Worm (Caenorhabditis elegans): ENCODE measurements around the gene F43G6.4.
A peak's percentile ranks its signal among the peaks of the same experiment; 100 is the strongest.

Gene F43G6.4

DNA sequence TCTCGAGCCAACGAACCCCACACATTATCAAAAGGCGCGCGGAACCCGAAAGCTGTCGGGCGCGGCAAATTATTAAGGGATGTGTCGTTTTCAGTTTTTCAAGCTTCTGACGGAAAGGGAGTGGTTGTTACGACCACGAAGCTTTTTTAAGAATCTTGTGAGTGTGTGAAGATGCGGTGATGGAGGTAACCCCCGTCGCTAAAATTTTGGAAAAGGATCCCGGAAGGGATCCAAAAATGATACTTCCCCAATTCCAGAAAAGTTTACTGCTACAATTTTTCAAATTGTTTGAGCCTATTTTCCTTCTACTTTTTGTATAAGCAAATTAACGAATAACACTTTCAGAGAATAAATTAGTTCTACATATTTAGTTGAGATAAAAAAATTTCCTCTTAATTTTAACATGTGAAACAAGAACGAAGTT lies 33.9 kb upstream of the F43G6.4 start (continued):
- peak; percentile 89 for TF ChIP-seq lim-7 (GFP tag; IDR thresholded peaks at IDR 0.05)
- TF ChIP-seq spr-1 (tag; optimal IDR thresholded peaks at IDR 0.05) = peak; percentile 37
- peak; percentile 87 for TF ChIP-seq pha-4 (GFP tag; IDR thresholded peaks at IDR 0.05)
- peak; percentile 75 for TF ChIP-seq pha-4 (tag; optimal IDR thresholded peaks at IDR 0.05)
- no peak for TF ChIP-seq R02D3.7 (tag; optimal IDR thresholded peaks at IDR 0.05)
- TF ChIP-seq T20F7.1 (GFP tag; optimal IDR thresholded peaks at IDR 0.05) = peak; percentile 57
- peak; percentile 92 for TF ChIP-seq Y75B8A.6 (GFP tag; IDR thresholded peaks at IDR 0.05)
- TF ChIP-seq vab-7 (GFP tag; IDR thresholded peaks at IDR 0.05) = peak; percentile 60; the same call in 1 of the 2 replicates
- 0 out of 2 replicates have a peak, but pooled peaks have one; percentile 40 for TF ChIP-seq D1046.2 (GFP tag; IDR thresholded peaks at IDR 0.05)
- TF ChIP-seq mdt-29 (GFP tag; IDR thresholded peaks at IDR 0.05) = peak; percentile 56; the same call in 1 of the 2 replicates
- TF ChIP-seq lin-39 (tag; optimal IDR thresholded peaks at IDR 0.05) = no peak
- TF ChIP-seq lin-29 (GFP tag; IDR thresholded peaks at IDR 0.05) = no peak; the same call in 1 of the 2 replicates
- no peak for TF ChIP-seq unc-130 (GFP tag; optimal IDR thresholded peaks at IDR 0.05)
- peak; percentile 84 for TF ChIP-seq egl-43 (GFP tag; IDR thresholded peaks at IDR 0.05)
- TF ChIP-seq lin-13 (GFP tag; optimal IDR thresholded peaks at IDR 0.05) = peak; percentile 80
- TF ChIP-seq ceh-20 (GFP tag; IDR thresholded peaks at IDR 0.05) = 0 out of 2 replicates have a peak, but pooled peaks have one; percentile 46
- no peak for TF ChIP-seq ces-1 (GFP tag; optimal IDR thresholded peaks at IDR 0.05)
- no peak for TF ChIP-seq ceh-82 (tag; optimal IDR thresholded peaks at IDR 0.05)
- TF ChIP-seq php-3 (GFP tag; IDR thresholded peaks at IDR 0.05) = peak; percentile 80
- TF ChIP-seq F44E2.7 (GFP tag; IDR thresholded peaks at IDR 0.05) = no peak
- TF ChIP-seq set-16 (GFP tag; IDR thresholded peaks at IDR 0.05) = no peak
- TF ChIP-seq spr-3 (GFP tag; optimal IDR thresholded peaks at IDR 0.05) = peak; percentile 20
- TF ChIP-seq daf-19 (GFP tag; conservative IDR thresholded peaks at IDR 0.05) = peak; percentile 95; the same call in 1 of the 2 replicates
- TF ChIP-seq zfp-3 (GFP tag; conservative IDR thresholded peaks at IDR 0.05) = peak; percentile 99
- no peak for TF ChIP-seq zfp-2 (tag; optimal IDR thresholded peaks at IDR 0.05)
- TF ChIP-seq ceh-28 (tag; optimal IDR thresholded peaks at IDR 0.05) = no peak
- no peak for TF ChIP-seq nhr-10 (tag; optimal IDR thresholded peaks at IDR 0.05)
- peak; percentile 37 for TF ChIP-seq zip-2 (tag; optimal IDR thresholded peaks at IDR 0.05)
- TF ChIP-seq Y5F2A.4 (GFP tag; optimal IDR thresholded peaks at IDR 0.05) = no peak
- no peak for TF ChIP-seq gei-8 (GFP tag; optimal IDR thresholded peaks at IDR 0.05)
- 0 out of 2 replicates have a peak, but pooled peaks have one; percentile 37 for TF ChIP-seq tag-97 (GFP tag; IDR thresholded peaks at IDR 0.05)
- peak; percentile 99 for TF ChIP-seq aha-1 (tag)
- TF ChIP-seq nhr-41 (GFP tag; IDR thresholded peaks at IDR 0.05) = peak; percentile 89
- TF ChIP-seq rbr-2 (tag; optimal IDR thresholded peaks at IDR 0.05) = no peak
- peak; percentile 21 to 78; a peak in 2 of 4 replicates for TF ChIP-seq madf-5 (GFP tag; IDR thresholded peaks at IDR 0.05)
- TF ChIP-seq duxl-1 (tag; optimal IDR thresholded peaks at IDR 0.05; ENCODE audit: poor library complexity) = no peak
- TF ChIP-seq lin-15B (tag; optimal IDR thresholded peaks at IDR 0.05) = no peak
- no peak for TF ChIP-seq F10B5.3 (tag; optimal IDR thresholded peaks at IDR 0.05)
- TF ChIP-seq nhr-237 (tag; optimal IDR thresholded peaks at IDR 0.05) = no peak
- TF ChIP-seq snpc-1.2 (GFP tag; IDR thresholded peaks at IDR 0.05) = peak; percentile 81
- no peak for TF ChIP-seq daf-12 (tag; optimal IDR thresholded peaks at IDR 0.05)
- TF ChIP-seq ctbp-1 (GFP tag; IDR thresholded peaks at IDR 0.05) = peak; percentile 92
- 0 out of 2 replicates have a peak, but pooled peaks have one; percentile 2 for TF ChIP-seq madf-9 (GFP tag; conservative IDR thresholded peaks at IDR 0.05)
- TF ChIP-seq nhr-42 (GFP tag; IDR thresholded peaks at IDR 0.05) = peak; percentile 76; the same call in 1 of the 2 replicates
- no peak for TF ChIP-seq dmd-8 (GFP tag; IDR thresholded peaks at IDR 0.05)
- no peak for TF ChIP-seq skn-1 (tag; optimal IDR thresholded peaks at IDR 0.05)
- TF ChIP-seq hlh-30 (tag; optimal IDR thresholded peaks at IDR 0.05; ENCODE audit: insufficient read depth) = peak; percentile 35
- peak; percentile 65 for TF ChIP-seq ceh-44 (GFP tag; IDR thresholded peaks at IDR 0.05)
- peak; percentile 88 for TF ChIP-seq lin-1 (GFP tag; IDR thresholded peaks at IDR 0.05)
- no peak for TF ChIP-seq fos-1 (tag; optimal IDR thresholded peaks at IDR 0.05)
- no peak for TF ChIP-seq ztf-11 (tag; optimal IDR thresholded peaks at IDR 0.05)
- TF ChIP-seq zag-1 (tag; optimal IDR thresholded peaks at IDR 0.05) = no peak
